Fruit fly (Drosophila melanogaster): ENCODE measurements around the gene Proc.
A peak's percentile ranks its signal among the peaks of the same experiment; 100 is the strongest.

The Proc gene

DNA sequence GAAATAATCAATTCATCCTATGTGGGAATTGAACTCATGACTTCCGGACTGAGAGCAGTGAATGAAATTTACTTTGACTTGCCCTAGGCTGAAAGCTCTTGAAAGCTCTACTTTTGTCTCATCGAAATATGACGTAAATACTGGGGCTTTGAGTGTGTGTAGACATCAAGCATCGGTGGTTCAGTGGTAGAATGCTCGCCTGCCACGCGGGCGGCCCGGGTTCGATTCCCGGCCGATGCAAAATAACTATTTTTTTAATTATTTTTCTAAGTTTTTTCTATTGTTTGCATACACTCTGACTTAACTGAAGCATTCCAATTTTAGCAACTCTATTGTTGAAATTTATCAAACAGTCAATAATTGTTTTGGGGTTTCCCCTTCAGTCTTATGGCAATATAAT is 1.4 kb upstream of the Proc start (continued):
- TF ChIP-seq HLH4C (GFP tag; IDR thresholded peaks at IDR 0.05; ENCODE audit: partially characterized antibody) (peak; percentile 76), D19B (GFP tag; optimal IDR thresholded peaks at IDR 0.05) (no peak), CG8281 (tag; optimal IDR thresholded peaks at IDR 0.05) (no peak), sens (GFP tag) (peak; percentile 3), CG16813 (GFP tag; IDR thresholded peaks at IDR 0.05; ENCODE audit: partially characterized antibody) (peak; percentile 75), Opbp (GFP tag; IDR thresholded peaks at IDR 0.05; ENCODE audit: partially characterized antibody) (peak; percentile 92), Atf6 (GFP tag; IDR thresholded peaks at IDR 0.05) (0 out of 2 replicates have a peak, but pooled peaks have one; percentile 31), ro (GFP tag; IDR thresholded peaks at IDR 0.05) (no peak), ATbp (GFP tag; optimal IDR thresholded peaks at IDR 0.05) (no peak), Bgb (GFP tag; IDR thresholded peaks at IDR 0.05; ENCODE audit: partially characterized antibody) (peak; percentile 88), sna (GFP tag; IDR thresholded peaks at IDR 0.05; ENCODE audit: partially characterized antibody) (peak; percentile 74), CG9817 (tag; optimal IDR thresholded peaks at IDR 0.05) (no peak), Tbp (GFP tag; optimal IDR thresholded peaks at IDR 0.05) (no peak), nerfin-2 (GFP tag; IDR thresholded peaks at IDR 0.05; ENCODE audit: partially characterized antibody) (peak; percentile 94), CG8765 (GFP tag; IDR thresholded peaks at IDR 0.05) (no peak), onecut (GFP tag; IDR thresholded peaks at IDR 0.05) (peak; percentile 23; the same call in 1 of the 2 replicates), slbo (GFP tag; IDR thresholded peaks at IDR 0.05) (0 out of 2 replicates have a peak, but pooled peaks have one; percentile 15), chinmo (GFP tag; IDR thresholded peaks at IDR 0.05; ENCODE audit: partially characterized antibody) (peak; percentile 44; the same call in 1 of the 4 replicates), CG7963 (GFP tag; IDR thresholded peaks at IDR 0.05; ENCODE audit: partially characterized antibody) (peak; percentile 69; the same call in 2 of the 3 replicates), Usf (GFP tag; optimal IDR thresholded peaks at IDR 0.05) (no peak), Doc3 (GFP tag; IDR thresholded peaks at IDR 0.05; ENCODE audit: partially characterized antibody) (peak; percentile 50; the same call in 2 of the 3 replicates), hkb (optimal IDR thresholded peaks at IDR 0.05) (no peak), hkb (GFP tag; IDR thresholded peaks at IDR 0.05) (peak; percentile 32; the same call in 1 of the 2 replicates), ci (GFP tag; IDR thresholded peaks at IDR 0.05) (peak; percentile 17; the same call in 2 of the 3 replicates), Sox100B (GFP tag; optimal IDR thresholded peaks at IDR 0.05) (no peak), Dek (tag; optimal IDR thresholded peaks at IDR 0.05) (no peak), CG5245 (GFP tag; optimal IDR thresholded peaks at IDR 0.05) (no peak), Dll (GFP tag; IDR thresholded peaks at IDR 0.05; ENCODE audit: partially characterized antibody) (peak; percentile 61; the same call in 3 of the 4 replicates), CG14710 (tag; optimal IDR thresholded peaks at IDR 0.05) (no peak), Bdp1 (GFP tag; optimal IDR thresholded peaks at IDR 0.05) (peak; percentile 96), ato (GFP tag; IDR thresholded peaks at IDR 0.05; ENCODE audit: partially characterized antibody) (peak; percentile 93), Scr (GFP tag; IDR thresholded peaks at IDR 0.05; ENCODE audit: partially characterized antibody) (peak; percentile 70), H2.0 (GFP tag; IDR thresholded peaks at IDR 0.05) (no peak), bbx (GFP tag; IDR thresholded peaks at IDR 0.05; ENCODE audit: partially characterized antibody) (peak; percentile 79), CG6765 (GFP tag; optimal IDR thresholded peaks at IDR 0.05) (no peak), amos (GFP tag; IDR thresholded peaks at IDR 0.05; ENCODE audit: partially characterized antibody) (peak; percentile 72), CG10543 (GFP tag; optimal IDR thresholded peaks at IDR 0.05) (no peak)

DNA sequence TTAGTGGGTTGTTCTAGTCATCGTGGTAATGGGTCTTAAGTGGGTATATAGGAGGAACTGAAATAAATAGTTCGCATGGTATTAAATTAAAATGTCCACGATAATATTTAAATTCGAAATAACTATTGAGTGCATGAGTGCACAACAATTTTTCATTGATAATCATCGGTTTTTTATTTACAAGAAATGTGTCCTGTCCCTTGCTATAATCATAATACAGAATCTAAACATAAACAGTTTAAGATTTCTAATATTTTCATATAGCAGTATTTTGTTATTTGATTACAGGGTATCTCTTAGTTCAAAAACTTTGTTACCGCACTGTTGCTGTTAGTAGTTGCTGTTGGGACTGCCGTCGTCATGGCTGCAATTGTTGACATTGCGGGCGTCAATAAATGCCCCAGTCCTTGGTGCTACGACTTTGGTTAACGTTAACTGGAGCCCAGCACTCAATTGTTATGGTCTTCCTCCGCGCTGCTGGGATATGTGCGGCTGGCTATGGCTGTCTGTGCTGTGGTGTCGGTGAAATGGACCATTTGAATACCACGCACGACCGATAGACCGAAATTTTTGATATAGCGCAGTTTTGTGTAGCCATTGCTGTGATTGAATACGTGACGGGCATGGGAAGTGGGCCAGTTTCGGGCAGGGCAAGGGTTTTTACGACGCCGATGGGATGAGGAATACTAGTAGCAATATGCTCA is 741 bp upstream of the Proc start:
- peak; percentile 34 for TF ChIP-seq CG4424 (GFP tag; optimal IDR thresholded peaks at IDR 0.05)
- TF ChIP-seq CG3281 (GFP tag; optimal IDR thresholded peaks at IDR 0.05) = peak; percentile 67
- TF ChIP-seq CHES-1-like (GFP tag; optimal IDR thresholded peaks at IDR 0.05) = peak; percentile 19
- TF ChIP-seq Ada2b (GFP tag; IDR thresholded peaks at IDR 0.05) = peak; percentile 14; the same call in 1 of the 2 replicates
- TF ChIP-seq so (GFP tag; IDR thresholded peaks at IDR 0.05) = no peak
- no peak for TF ChIP-seq CG11093 (GFP tag; IDR thresholded peaks at IDR 0.05)
- TF ChIP-seq ro (GFP tag; IDR thresholded peaks at IDR 0.05) = no peak
- TF ChIP-seq bab2 (GFP tag; optimal IDR thresholded peaks at IDR 0.05) = peak; percentile 43
- TF ChIP-seq slbo (GFP tag; IDR thresholded peaks at IDR 0.05) = peak; percentile 63
- no peak for TF ChIP-seq nom (GFP tag; optimal IDR thresholded peaks at IDR 0.05)
- TF ChIP-seq prd (optimal IDR thresholded peaks at IDR 0.05) = no peak
- 0 out of 3 replicates have a peak, but pooled peaks have one; percentile 8 for TF ChIP-seq prd (GFP tag; IDR thresholded peaks at IDR 0.05)
- peak; percentile 10 for TF ChIP-seq CG5180 (GFP tag; optimal IDR thresholded peaks at IDR 0.05)
- no peak for TF ChIP-seq aop (GFP tag; IDR thresholded peaks at IDR 0.05)

All from whole organism, embryonic.